Worm (Caenorhabditis elegans) whole organism, L2 larva: ENCODE data around the gene F18G5.6.

Experiments
- F13H6.1 ChIP-seq: sonication (generic microtip); optimal IDR thresholded peaks from 2 replicates; lab custom pipeline; 2016; ENCODE audit warnings: missing genetic modification characterization, missing compliant biosample characterization
- Y55F3AM.14 ChIP-seq: fragments of 200-800 bp; sonication (Bioruptor generic); optimal IDR thresholded peaks from 2 replicates; lab custom pipeline; 2018; ENCODE audit warnings: mild to moderate bottlenecking, missing genetic modification characterization, missing compliant biosample characterization
- aly-2 ChIP-seq: fragments of 150-350 bp; optimal IDR thresholded peaks from 2 replicates; lab custom pipeline; 2014; ENCODE audit warnings: missing biosample characterization, missing genetic modification characterization
- ama-1 ChIP-seq: fragments of 150-350 bp; optimal IDR thresholded peaks from 2 replicates; lab custom pipeline; 2018; ENCODE audit warnings: inconsistent platforms
- ceh-16 ChIP-seq: fragments of 150-350 bp; optimal IDR thresholded peaks from 2 replicates; lab custom pipeline; 2014; ENCODE audit warnings: missing biosample characterization, missing genetic modification characterization
- crh-2 ChIP-seq: sonication (generic microtip); optimal IDR thresholded peaks from 2 replicates; lab custom pipeline; 2017; ENCODE audit warnings: missing biosample characterization, missing genetic modification characterization
- dmd-4 ChIP-seq: sonication (generic microtip); optimal IDR thresholded peaks from 2 replicates; lab custom pipeline; 2017; ENCODE audit warnings: missing biosample characterization, missing genetic modification characterization
- egl-27 ChIP-seq: sonication (generic microtip); optimal IDR thresholded peaks from 3 replicates; lab custom pipeline; 2017; ENCODE audit warnings: missing biosample characterization, missing genetic modification reagents, missing genetic modification characterization
- elt-1 ChIP-seq: fragments of 150-350 bp; optimal IDR thresholded peaks from 2 replicates; lab custom pipeline; 2014; ENCODE audit warnings: missing biosample characterization, missing genetic modification characterization
- fos-1 ChIP-seq: fragments of 150-350 bp; optimal IDR thresholded peaks from 2 replicates; lab custom pipeline; 2014; ENCODE audit warnings: missing biosample characterization, missing genetic modification characterization
- gmeb-1 ChIP-seq: fragments of 150-350 bp; optimal IDR thresholded peaks from 2 replicates; lab custom pipeline; 2014; ENCODE audit warnings: missing biosample characterization, missing genetic modification characterization
- lin-11 ChIP-seq: fragments of 150-350 bp; sonication (generic microtip); optimal IDR thresholded peaks from 2 replicates; lab custom pipeline; 2014; ENCODE audit warnings: missing biosample characterization, missing genetic modification characterization, inconsistent platforms, mixed read lengths
- lin-13 ChIP-seq: fragments of 150-350 bp; optimal IDR thresholded peaks from 2 replicates; lab custom pipeline; 2014; ENCODE audit warnings: missing biosample characterization, missing genetic modification reagents, missing genetic modification characterization
- lsy-2 ChIP-seq, 2 experiments: fragments of 150-350 bp in 1 of 2; sonication (generic microtip) in 1 of 2; optimal IDR thresholded peaks; 2 replicates each; lab custom pipeline; 2014 to 2017; ENCODE audit warnings: missing biosample characterization in 2 of 2, missing genetic modification characterization in 2 of 2
- mdl-1 ChIP-seq, 2 experiments: fragments of 150-350 bp in 1 of 2; sonication (generic microtip) in 1 of 2; optimal IDR thresholded peaks; 2 replicates each; lab custom pipeline; 2017; ENCODE audit warnings: missing biosample characterization in 2 of 2, missing genetic modification characterization in 2 of 2
- nhr-12 ChIP-seq: fragments of 150-350 bp; optimal IDR thresholded peaks from 2 replicates; lab custom pipeline; 2014; ENCODE audit warnings: missing biosample characterization, missing genetic modification characterization
- nhr-21 ChIP-seq: fragments of 150-350 bp; optimal IDR thresholded peaks from 2 replicates; lab custom pipeline; 2014; ENCODE audit warnings: missing biosample characterization, missing genetic modification characterization
- nhr-23 ChIP-seq: fragments of 150-350 bp; optimal IDR thresholded peaks from 2 replicates; lab custom pipeline; 2014; ENCODE audit warnings: missing biosample characterization, missing genetic modification reagents, missing genetic modification characterization
- nhr-237 ChIP-seq: fragments of 150-350 bp; optimal IDR thresholded peaks from 2 replicates; lab custom pipeline; 2014; ENCODE audit warnings: missing biosample characterization, missing genetic modification characterization
- nhr-6 ChIP-seq: fragments of 150-350 bp; optimal IDR thresholded peaks from 2 replicates; lab custom pipeline; 2014; ENCODE audit warnings: missing biosample characterization, missing genetic modification characterization
- nhr-77 ChIP-seq: fragments of 150-350 bp; optimal IDR thresholded peaks from 2 replicates; lab custom pipeline; 2014; ENCODE audit warnings: missing biosample characterization, missing genetic modification characterization
- peb-1 ChIP-seq: fragments of 150-350 bp; optimal IDR thresholded peaks from 2 replicates; lab custom pipeline; 2014; ENCODE audit warnings: missing biosample characterization, missing genetic modification characterization
- sem-4 ChIP-seq: fragments of 150-350 bp; optimal IDR thresholded peaks from 2 replicates; lab custom pipeline; 2014; ENCODE audit warnings: missing biosample characterization, missing genetic modification reagents, missing genetic modification characterization
- skn-1 ChIP-seq: sonication (generic microtip); optimal IDR thresholded peaks from 2 replicates; lab custom pipeline; 2017; ENCODE audit warnings: missing biosample characterization, missing genetic modification characterization
- sma-3 ChIP-seq: sonication (generic microtip); optimal IDR thresholded peaks from 2 replicates; lab custom pipeline; 2016; ENCODE audit warnings: missing genetic modification reagents, missing genetic modification characterization, missing compliant biosample characterization
- sma-9 ChIP-seq, 2 experiments: fragments of 150-350 bp in 1 of 2; sonication (generic microtip) in 1 of 2; optimal IDR thresholded peaks; 2 replicates each; lab custom pipeline; 2014 to 2016; ENCODE audit warnings: missing genetic modification characterization in 2 of 2, mild to moderate bottlenecking in 1 of 2, missing biosample characterization in 1 of 2, missing compliant biosample characterization in 1 of 2, missing genetic modification reagents in 1 of 2, moderate library complexity in 1 of 2
- snpc-4 ChIP-seq: fragments of 150-350 bp; optimal IDR thresholded peaks from 2 replicates; lab custom pipeline; 2014; ENCODE audit warnings: missing biosample characterization, missing genetic modification characterization
- unc-39 ChIP-seq: fragments of 150-350 bp; optimal IDR thresholded peaks from 2 replicates; lab custom pipeline; 2014; ENCODE audit warnings: missing biosample characterization, missing genetic modification characterization
- unc-62 ChIP-seq: fragments of 150-350 bp; optimal IDR thresholded peaks from 2 replicates; lab custom pipeline; 2014; ENCODE audit warnings: missing biosample characterization, missing genetic modification reagents, missing genetic modification characterization
- ztf-11 ChIP-seq: sonication (generic microtip); optimal IDR thresholded peaks from 2 replicates; lab custom pipeline; 2017; ENCODE audit warnings: missing biosample characterization, missing genetic modification characterization
- ztf-4 ChIP-seq: fragments of 150-350 bp; optimal IDR thresholded peaks from 2 replicates; lab custom pipeline; 2014; ENCODE audit warnings: missing biosample characterization, missing genetic modification characterization

The F18G5.6 gene

DNA sequence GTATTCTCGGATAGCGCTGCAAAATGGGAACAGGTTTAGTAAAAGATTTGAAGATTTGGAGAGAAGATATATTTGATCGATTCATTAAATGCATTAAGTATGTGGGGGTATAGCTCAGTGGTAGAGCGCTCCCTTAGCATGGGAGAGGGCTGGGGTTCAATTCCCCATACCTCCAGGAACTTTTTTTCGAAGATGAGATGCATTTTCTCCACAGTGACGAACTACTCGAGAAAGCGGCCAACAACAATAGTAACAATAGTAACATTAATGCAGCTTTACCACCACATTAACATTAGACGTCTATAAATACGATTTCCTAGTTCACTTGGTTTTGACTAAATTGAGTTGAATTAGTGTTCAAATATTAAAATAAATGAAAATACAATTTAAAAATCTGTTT lies 26.4 kb downstream of the F18G5.6 start:
- TF ChIP-seq nhr-21 (tag; lab: Kevin White, UChicago), result peak; percentile 31
- TF ChIP-seq ztf-11 (tag; lab: Kevin White, UChicago), result no peak
- TF ChIP-seq, all 48 proteins: peak for 1

DNA sequence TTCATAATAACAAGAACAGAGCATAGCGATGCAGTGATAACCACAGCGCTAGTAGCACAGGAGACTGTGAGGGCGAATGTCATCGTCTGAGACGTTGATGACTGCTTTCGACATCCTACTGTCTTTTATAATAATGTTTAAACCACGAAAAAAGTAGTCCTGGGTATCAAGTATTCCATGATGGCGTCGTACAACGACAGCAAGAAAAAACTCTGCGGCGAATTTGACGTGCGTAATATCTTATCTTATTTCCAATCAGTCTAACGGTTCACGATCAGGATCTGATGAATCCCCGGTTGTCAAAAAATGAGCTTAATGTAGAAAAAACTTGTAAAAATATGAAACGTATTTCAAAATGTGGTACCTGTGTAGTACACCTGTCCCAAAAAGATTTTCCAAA lies 29.6 kb downstream of the F18G5.6 start, which contains the start of gene col-175:
TSS of gene col-175 (minus strand) at position 101 of the 400 bp plus-strand sequence.
- TF ChIP-seq lin-11, result no peak
- TF ChIP-seq egl-27, result no peak
- no peak for TF ChIP-seq snpc-4 (tag; lab: Kevin White, UChicago)
- TF ChIP-seq nhr-6 (tag; lab: Kevin White, UChicago), result no peak
- no peak for TF ChIP-seq crh-2 (tag; lab: Kevin White, UChicago)
- no peak for TF ChIP-seq mdl-1 (tag; optimal IDR thresholded peaks at IDR 0.05; lab: Kevin White, UChicago)
- TF ChIP-seq nhr-12 (tag; lab: Kevin White, UChicago), result no peak
- TF ChIP-seq peb-1 (tag; lab: Kevin White, UChicago), result no peak
- no peak for TF ChIP-seq unc-39
- TF ChIP-seq Y55F3AM.14, result no peak

DNA sequence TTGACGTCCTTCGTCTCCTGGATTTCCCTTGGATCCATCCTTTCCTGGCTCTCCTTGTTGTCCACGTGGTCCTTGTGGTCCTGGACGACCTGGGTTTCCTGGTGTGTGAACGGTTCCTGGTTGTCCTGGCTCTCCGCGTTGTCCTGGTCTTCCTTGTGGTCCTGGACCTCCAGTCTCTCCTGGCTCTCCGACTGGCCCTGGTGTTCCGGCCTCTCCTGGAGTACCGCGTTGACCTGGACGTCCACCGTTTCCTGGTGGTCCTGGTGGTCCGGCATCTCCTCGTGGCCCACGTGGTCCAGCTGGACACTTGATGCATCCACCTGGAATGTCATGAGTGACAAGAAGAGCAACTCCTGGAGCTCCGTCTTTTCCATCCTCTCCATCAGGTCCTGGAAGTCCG lies 30.3 kb downstream of the F18G5.6 start:
- TF ChIP-seq elt-1 (tag; lab: Kevin White, UChicago), result no peak
- TF ChIP-seq sma-3 (GFP tag; lab: Kevin White, UChicago), result no peak
- TF ChIP-seq Y55F3AM.14, result no peak
- no peak for TF ChIP-seq nhr-77 (tag; lab: Kevin White, UChicago)
- no peak for TF ChIP-seq ztf-4 (tag; lab: Kevin White, UChicago)

DNA sequence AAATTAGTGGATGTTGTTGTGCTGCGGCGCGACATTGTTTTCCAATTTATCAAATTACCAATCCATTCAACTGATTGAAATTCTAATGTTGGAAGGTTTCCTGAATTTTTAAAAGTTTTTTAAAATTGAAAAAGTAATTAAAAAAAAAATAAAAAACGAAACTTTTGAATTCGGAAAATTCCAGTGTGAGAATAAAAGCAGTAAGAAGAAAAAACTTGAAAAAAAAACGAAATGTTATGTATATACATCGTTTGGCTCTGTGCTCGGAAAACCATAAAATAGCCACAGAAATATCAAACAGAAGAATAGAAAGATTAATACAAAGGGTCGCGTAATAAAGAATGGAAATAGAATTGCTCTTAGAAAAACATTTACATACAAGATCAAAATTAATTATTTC lies 32.1 kb downstream of the F18G5.6 start, which contains the start of gene vav-1:
TSS of gene vav-1 (minus strand) at position 101 of the 400 bp plus-strand sequence.
- TF ChIP-seq sem-4 (tag; lab: Kevin White, UChicago) (no peak), nhr-21 (tag; lab: Kevin White, UChicago) (no peak), Y55F3AM.14 (no peak), lin-13 (GFP tag; lab: Kevin White, UChicago) (no peak), snpc-4 (tag; lab: Kevin White, UChicago) (no peak), ztf-11 (tag; lab: Kevin White, UChicago) (no peak), egl-27 (no peak), nhr-12 (tag; lab: Kevin White, UChicago) (no peak), sma-3 (GFP tag; lab: Kevin White, UChicago) (no peak), lsy-2 (tag; optimal IDR thresholded peaks at IDR 0.05; lab: Kevin White, UChicago) (no peak), sma-9 (GFP tag; optimal IDR thresholded peaks at IDR 0.05; lab: Kevin White, UChicago) (no peak), sma-9 (tag; optimal IDR thresholded peaks at IDR 0.05; lab: Kevin White, UChicago) (no peak), gmeb-1 (tag; lab: Kevin White, UChicago) (no peak), unc-62 (GFP tag; lab: Kevin White, UChicago) (no peak), peb-1 (tag; lab: Kevin White, UChicago) (no peak), fos-1 (tag; lab: Kevin White, UChicago) (no peak), nhr-23 (tag; lab: Kevin White, UChicago) (no peak)

DNA sequence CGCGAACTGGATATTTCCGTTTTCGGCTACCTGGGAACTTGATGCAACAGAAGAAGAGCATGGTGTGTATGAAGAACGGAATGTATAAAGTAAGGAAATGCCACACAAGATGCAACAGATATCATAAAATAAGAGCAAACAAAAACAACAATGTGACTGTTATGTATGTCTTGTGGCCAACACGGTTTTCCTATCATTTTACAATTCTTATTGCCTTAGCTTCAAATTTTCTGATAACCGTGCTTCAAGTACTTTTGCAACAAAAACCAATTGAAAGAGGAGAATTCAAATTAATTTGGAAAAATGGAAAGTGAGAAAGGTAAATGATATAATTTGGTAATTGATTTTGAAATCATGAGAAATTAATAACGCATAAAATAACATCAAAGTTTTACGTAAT lies 32.6 kb downstream of the F18G5.6 start:
- TF ChIP-seq ama-1 (lab: Kevin White, UChicago) (no peak), fos-1 (tag; lab: Kevin White, UChicago) (peak; percentile 12)

DNA sequence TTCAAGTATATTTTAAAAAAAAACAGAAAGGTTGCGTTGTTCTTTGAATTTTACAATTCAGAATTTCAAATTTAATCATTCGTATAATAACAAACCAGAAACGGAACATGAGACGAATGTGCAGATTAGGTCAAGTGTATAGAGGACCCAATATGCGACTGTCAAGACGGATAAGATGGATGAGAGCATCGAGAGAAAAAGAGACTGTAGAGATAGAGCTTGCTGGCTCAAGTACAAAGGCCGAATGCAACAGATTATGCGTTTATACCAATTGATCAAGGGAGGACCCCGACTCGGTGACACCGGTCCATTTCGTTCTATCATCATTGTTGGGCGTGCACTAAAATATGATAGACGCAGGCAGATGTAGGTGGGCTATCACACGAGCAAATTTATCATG lies 33.8 kb downstream of the F18G5.6 start:
- TF ChIP-seq nhr-237 (tag; lab: Kevin White, UChicago) (no peak), skn-1 (tag; lab: Kevin White, UChicago) (no peak), dmd-4 (tag; lab: Kevin White, UChicago) (no peak), mdl-1 (tag; optimal IDR thresholded peaks at IDR 0.05; lab: Kevin White, UChicago) (no peak), nhr-77 (tag; lab: Kevin White, UChicago) (no peak), ceh-16 (tag; lab: Kevin White, UChicago) (no peak), nhr-21 (tag; lab: Kevin White, UChicago) (no peak), aly-2 (tag; lab: Kevin White, UChicago) (no peak), F13H6.1 (no peak)
